Fruit fly (Drosophila melanogaster) whole organism, embryonic: Measurements from ENCODE around the gene CG42727.

ENCODE experiments used
- BEAF-32 ChIP-seq: fragments of 200-800 bp; sonication (Bioruptor generic); optimal IDR thresholded peaks from 3 replicates; lab custom pipeline; 2017; ENCODE audit warnings: missing biosample characterization, missing genetic modification characterization, mild to moderate bottlenecking, moderate library complexity, missing genetic modification reagents
- Blimp-1 ChIP-seq: fragments of 200-800 bp; sonication (Bioruptor generic); optimal IDR thresholded peaks from 3 replicates; lab custom pipeline; 2018; ENCODE audit warnings: missing biosample characterization, missing genetic modification characterization, mild to moderate bottlenecking, moderate library complexity, missing genetic modification reagents
- Bteb2 ChIP-seq: fragments of 200-800 bp; sonication (Bioruptor generic); optimal IDR thresholded peaks from 2 replicates; lab custom pipeline; 2016; ENCODE audit warnings: missing biosample characterization, missing genetic modification characterization
- CG10274 ChIP-seq: fragments of 200-800 bp; sonication (Bioruptor generic); optimal IDR thresholded peaks from 3 replicates; lab custom pipeline; 2017; ENCODE audit warnings: missing biosample characterization, mild to moderate bottlenecking, missing genetic modification characterization
- CG10462 ChIP-seq: fragments of 200-800 bp; sonication (Bioruptor generic); optimal IDR thresholded peaks from 2 replicates; lab custom pipeline; 2016; ENCODE audit warnings: missing biosample characterization, missing genetic modification characterization
- CG11093 ChIP-seq: fragments of 200-800 bp; sonication (Bioruptor generic); IDR thresholded peaks from 3 replicates; pipeline ENCODE4 v1.3.6; 2022; ENCODE audit warnings: missing biosample characterization, missing genetic modification characterization
- CG12769 ChIP-seq: fragments of 200-800 bp; sonication (Bioruptor generic); optimal IDR thresholded peaks from 2 replicates; lab custom pipeline; 2019; ENCODE audit warnings: missing biosample characterization, mild to moderate bottlenecking, missing genetic modification characterization, moderate library complexity
- CG13424 ChIP-seq: fragments of 200-800 bp; sonication (Bioruptor generic); optimal IDR thresholded peaks from 2 replicates; lab custom pipeline; 2019; ENCODE audit warnings: missing biosample characterization, mild to moderate bottlenecking, missing genetic modification characterization, moderate library complexity
- CG13775 ChIP-seq: fragments of 200-800 bp; sonication (Bioruptor generic); optimal IDR thresholded peaks from 3 replicates; lab custom pipeline; 2017; ENCODE audit warnings: missing biosample characterization, mild to moderate bottlenecking, missing genetic modification characterization
- CG14050 ChIP-seq: fragments of 200-800 bp; sonication (Bioruptor generic); IDR thresholded peaks from 3 replicates; pipeline ENCODE4 v1.3.6; 2022; ENCODE audit warnings: missing biosample characterization, missing genetic modification characterization
- CG1647 ChIP-seq: fragments of 200-800 bp; sonication (Bioruptor generic); optimal IDR thresholded peaks from 3 replicates; lab custom pipeline; 2016; ENCODE audit warnings: missing biosample characterization, missing genetic modification characterization
- CG17912 ChIP-seq: fragments of 200-800 bp; sonication (Bioruptor generic); optimal IDR thresholded peaks from 2 replicates; lab custom pipeline; 2018; ENCODE audit warnings: missing biosample characterization, mild to moderate bottlenecking, missing genetic modification characterization
- CG2202 ChIP-seq: fragments of 200-800 bp; sonication (Bioruptor generic); optimal IDR thresholded peaks from 2 replicates; lab custom pipeline; 2018; ENCODE audit warnings: missing biosample characterization, mild to moderate bottlenecking, missing genetic modification characterization
- CG34224 ChIP-seq: fragments of 200-800 bp; sonication (Bioruptor generic); IDR thresholded peaks from 3 replicates; pipeline ENCODE4 v1.3.6; 2022; ENCODE audit warnings: missing biosample characterization, missing genetic modification characterization; ENCODE audit not compliant: partially characterized antibody
- CG3726 ChIP-seq: fragments of 200-800 bp; sonication (Bioruptor generic); IDR thresholded peaks from 3 replicates; pipeline ENCODE4, ENCODE4 v1.3.6; 2022; ENCODE audit warnings: missing biosample characterization, missing genetic modification characterization
- CG6683 ChIP-seq: fragments of 200-800 bp; sonication (Bioruptor generic); optimal IDR thresholded peaks from 2 replicates; lab custom pipeline; 2017; ENCODE audit warnings: missing biosample characterization, mild to moderate bottlenecking, missing genetic modification characterization, missing genetic modification reagents
- CG6813 ChIP-seq: fragments of 200-800 bp; sonication (Bioruptor generic); optimal IDR thresholded peaks from 2 replicates; lab custom pipeline; 2017; ENCODE audit warnings: missing biosample characterization, missing genetic modification characterization, mild to moderate bottlenecking, moderate library complexity, missing genetic modification reagents
- CG8290 ChIP-seq, 3 experiments: fragments of 200-800 bp; sonication (Bioruptor generic); optimal IDR thresholded peaks; 2 replicates each; lab custom pipeline; 2016 to 2019; ENCODE audit warnings: missing biosample characterization in 3 of 3, missing genetic modification characterization in 3 of 3, mild to moderate bottlenecking in 2 of 3, moderate library complexity in 1 of 3
- CG9215 ChIP-seq: fragments of 200-800 bp; sonication (Bioruptor generic); IDR thresholded peaks from 2 replicates; pipeline ENCODE4 v1.3.6; 2022; ENCODE audit warnings: missing biosample characterization, missing genetic modification characterization
- CG9876 ChIP-seq: fragments of 200-800 bp; sonication (Bioruptor generic); optimal IDR thresholded peaks from 2 replicates; lab custom pipeline; 2016; ENCODE audit warnings: missing biosample characterization, missing genetic modification characterization
- Chrac-16 ChIP-seq: fragments of 200-800 bp; sonication (Bioruptor generic); optimal IDR thresholded peaks from 3 replicates; lab custom pipeline; 2016; ENCODE audit warnings: missing biosample characterization, missing genetic modification characterization
- CrebB ChIP-seq: fragments of 200-800 bp; sonication (Bioruptor generic); optimal IDR thresholded peaks from 3 replicates; lab custom pipeline; 2018; ENCODE audit warnings: missing biosample characterization, mild to moderate bottlenecking, missing genetic modification characterization
- Deaf1 ChIP-seq: fragments of 200-800 bp; optimal IDR thresholded peaks from 3 replicates; lab custom pipeline; 2019; ENCODE audit warnings: missing biosample characterization, mild to moderate bottlenecking, missing genetic modification characterization, moderate library complexity
- Eip74EF ChIP-seq, 2 experiments: fragments of 200-800 bp in 1 of 2; fragments of >200 bp in 1 of 2; sonication (Bioruptor generic) in 1 of 2; optimal IDR thresholded peaks; 2 replicates each; lab custom pipeline; 2017 to 2019; ENCODE audit warnings: missing biosample characterization in 2 of 2, missing genetic modification characterization in 2 of 2, mild to moderate bottlenecking in 1 of 2, moderate library complexity in 1 of 2
- Gug ChIP-seq: fragments of 200-800 bp; sonication (Bioruptor generic); IDR thresholded peaks from 4 replicates; pipeline ENCODE4 v1.3.6; 2022; ENCODE audit warnings: missing biosample characterization, missing genetic modification characterization
- HLH3B ChIP-seq: fragments of 200-800 bp; sonication (Bioruptor generic); IDR thresholded peaks from 2 replicates; pipeline ENCODE4 v1.3.6; 2022; ENCODE audit warnings: missing biosample characterization, missing genetic modification characterization
- HLH4C ChIP-seq: fragments of 200-800 bp; sonication (Bioruptor generic); IDR thresholded peaks from 3 replicates; pipeline ENCODE4 v1.3.6; 2022; ENCODE audit warnings: missing biosample characterization, missing genetic modification characterization; ENCODE audit not compliant: partially characterized antibody
- Hr39 ChIP-seq: fragments of >200 bp; optimal IDR thresholded peaks from 2 replicates; lab custom pipeline; 2017
- Hsf ChIP-seq: fragments of 200-800 bp; sonication (Bioruptor generic); optimal IDR thresholded peaks from 3 replicates; lab custom pipeline; 2016; ENCODE audit warnings: missing biosample characterization, missing genetic modification characterization
- NFAT ChIP-seq: fragments of 200-800 bp; sonication (Bioruptor generic); IDR thresholded peaks from 2 replicates; pipeline ENCODE4 v1.3.6; 2022; ENCODE audit warnings: missing biosample characterization, missing genetic modification characterization
- Neu2 ChIP-seq: fragments of 200-800 bp; sonication (Bioruptor generic); optimal IDR thresholded peaks from 3 replicates; lab custom pipeline; 2016; ENCODE audit warnings: missing biosample characterization, missing genetic modification characterization, borderline replicate concordance
- chinmo ChIP-seq: fragments of 200-800 bp; sonication (Bioruptor generic); IDR thresholded peaks from 4 replicates; pipeline ENCODE4 v1.3.6; 2022; ENCODE audit warnings: missing biosample characterization, missing genetic modification characterization; ENCODE audit not compliant: partially characterized antibody
- danr ChIP-seq: fragments of 200-800 bp; sonication (Bioruptor generic); IDR thresholded peaks from 2 replicates; pipeline ENCODE4 v1.3.6; 2022; ENCODE audit warnings: missing biosample characterization, missing genetic modification characterization
- dimm ChIP-seq: fragments of 200-800 bp; sonication (Bioruptor generic); IDR thresholded peaks from 2 replicates; pipeline ENCODE4 v1.3.6; 2022; ENCODE audit warnings: missing biosample characterization, missing genetic modification characterization
- eve ChIP-seq, 2 experiments: fragments of >200 bp; optimal IDR thresholded peaks; 2 replicates each; lab custom pipeline; 2017; ENCODE audit warnings: missing biosample characterization in 2 of 2, missing genetic modification characterization in 2 of 2
- fru ChIP-seq: fragments of >200 bp; optimal IDR thresholded peaks from 2 replicates; lab custom pipeline; 2017
- grn ChIP-seq: fragments of 200-800 bp; sonication (Bioruptor generic); optimal IDR thresholded peaks from 3 replicates; lab custom pipeline; 2017; ENCODE audit warnings: missing biosample characterization, missing genetic modification characterization
- lmd ChIP-seq: fragments of 200-800 bp; sonication (Bioruptor generic); IDR thresholded peaks from 2 replicates; pipeline ENCODE4 v1.3.6; 2022; ENCODE audit warnings: missing biosample characterization, missing genetic modification characterization
- lov ChIP-seq, 2 experiments: fragments of 200-800 bp in 1 of 2; fragments of >200 bp in 1 of 2; sonication (Bioruptor generic) in 1 of 2; IDR thresholded peaks in 1 of 2; optimal IDR thresholded peaks in 1 of 2; 2 replicates in 1 of 2; 3 replicates in 1 of 2; pipeline versions ENCODE4 v1.3.6 to Lab custom; 2017 to 2022; ENCODE audit warnings: missing biosample characterization in 1 of 2, missing genetic modification characterization in 1 of 2
- pan ChIP-seq, 4 experiments: fragments of >200 bp in 3 of 4; fragments of 200-800 bp in 1 of 4; sonication (Bioruptor generic) in 1 of 4; optimal IDR thresholded peaks in 3 of 4; IDR thresholded peaks in 1 of 4; 2 replicates each; pipeline versions ENCODE4 v1.3.6 to Lab custom; 2017 to 2022; ENCODE audit warnings: missing biosample characterization in 2 of 4, missing genetic modification characterization in 2 of 4, mixed read lengths in 1 of 4
- peb ChIP-seq: fragments of 200-800 bp; sonication (Bioruptor generic); IDR thresholded peaks from 2 replicates; pipeline ENCODE4 v1.3.6; 2022; ENCODE audit warnings: missing biosample characterization, missing genetic modification characterization
- pzg ChIP-seq: fragments of 200-800 bp; sonication (Bioruptor generic); optimal IDR thresholded peaks from 3 replicates; lab custom pipeline; 2018; ENCODE audit warnings: missing biosample characterization, mild to moderate bottlenecking, missing genetic modification characterization, moderate library complexity
- rib ChIP-seq: fragments of 200-800 bp; sonication (Bioruptor generic); IDR thresholded peaks from 2 replicates; pipeline ENCODE4 v1.3.6; 2022; ENCODE audit warnings: missing biosample characterization, missing genetic modification characterization
- salm ChIP-seq: fragments of 200-800 bp; sonication (Bioruptor generic); optimal IDR thresholded peaks from 2 replicates; lab custom pipeline; 2018; ENCODE audit warnings: missing biosample characterization, mild to moderate bottlenecking, missing genetic modification characterization
- scrt ChIP-seq: fragments of 200-800 bp; sonication (Bioruptor generic); optimal IDR thresholded peaks from 2 replicates; lab custom pipeline; 2018; ENCODE audit warnings: missing biosample characterization, mild to moderate bottlenecking, missing genetic modification characterization, moderate library complexity
- slp2 ChIP-seq: fragments of 200-800 bp; sonication (Bioruptor generic); optimal IDR thresholded peaks from 2 replicates; lab custom pipeline; 2016; ENCODE audit warnings: missing biosample characterization, missing genetic modification characterization
- so ChIP-seq: fragments of 200-800 bp; sonication (Bioruptor generic); IDR thresholded peaks from 3 replicates; pipeline ENCODE4 v1.3.6; 2022; ENCODE audit warnings: missing biosample characterization, missing genetic modification characterization
- vvl ChIP-seq: fragments of 200-800 bp; sonication (Bioruptor generic); IDR thresholded peaks from 2 replicates; pipeline ENCODE4 v1.3.6; 2022; ENCODE audit warnings: missing biosample characterization, missing genetic modification characterization
- yki ChIP-seq: fragments of >200 bp; optimal IDR thresholded peaks from 3 replicates; lab custom pipeline; 2018
- zen ChIP-seq: fragments of 200-800 bp; sonication (Bioruptor generic); optimal IDR thresholded peaks from 3 replicates; lab custom pipeline; 2018; ENCODE audit warnings: missing biosample characterization, mild to moderate bottlenecking, missing genetic modification characterization, moderate library complexity

Gene CG42727

dm6 chr3R:15371833-15372232 lies 24.0 kb downstream of the CG42727 start, which contains the start of the genes Ccm3 and CG6136 (continued):
- TF ChIP-seq pan (optimal IDR thresholded peaks at IDR 0.05; lab: Kevin White, UChicago) (no peak), pan (GFP tag; optimal IDR thresholded peaks at IDR 0.05 in 1 of 2, IDR thresholded peaks at IDR 0.05 in 1 of 2) (no peak), zen (tag; lab: Kevin White, UChicago) (no peak), lmd (GFP tag; lab: Robert Waterston, UW) (peak; percentile 16; the same call in 1 of the 2 replicates), yki (lab: Kevin White, UChicago) (no peak), Gug (GFP tag; lab: Robert Waterston, UW) (no peak), CG17912 (GFP tag; lab: Kevin White, UChicago) (no peak), CG11093 (no peak), CrebB (tag; lab: Kevin White, UChicago) (peak; percentile 21), eve (GFP tag; optimal IDR thresholded peaks at IDR 0.05; lab: Kevin White, UChicago) (no peak), rib (no peak), HLH4C (GFP tag; lab: Robert Waterston, UW) (peak; percentile 91), vvl (GFP tag; lab: Robert Waterston, UW) (peak; percentile 91), CG9215 (GFP tag; lab: Robert Waterston, UW) (no peak), Deaf1 (peak; percentile 50), NFAT (GFP tag; lab: Robert Waterston, UW) (peak; percentile 61; the same call in 1 of the 2 replicates), CG14050 (GFP tag; lab: Robert Waterston, UW) (no peak), pzg (GFP tag; lab: Kevin White, UChicago) (peak; percentile 86), CG6813 (GFP tag; lab: Kevin White, UChicago) (no peak), salm (tag; lab: Kevin White, UChicago) (no peak), CG1647 (GFP tag; lab: Kevin White, UChicago) (no peak), CG8290 (GFP tag; optimal IDR thresholded peaks at IDR 0.05; lab: Kevin White, UChicago) (no peak), CG8290 (tag; optimal IDR thresholded peaks at IDR 0.05; lab: Kevin White, UChicago) (peak in 1 of 2 experiments; percentile 69), Hsf (peak; percentile 35), fru (lab: Kevin White, UChicago) (no peak), peb (GFP tag; lab: Robert Waterston, UW) (no peak), CG6683 (peak; percentile 26), CG34224 (GFP tag; lab: Robert Waterston, UW) (peak; percentile 92), CG13775 (GFP tag; lab: Kevin White, UChicago) (no peak), scrt (GFP tag; lab: Kevin White, UChicago) (no peak), CG9876 (no peak), slp2 (GFP tag; lab: Kevin White, UChicago) (no peak), Bteb2 (peak; percentile 42), Hr39 (lab: Kevin White, UChicago) (peak; percentile 64), Chrac-16 (GFP tag; lab: Kevin White, UChicago) (no peak), Eip74EF (GFP tag; optimal IDR thresholded peaks at IDR 0.05; lab: Kevin White, UChicago) (no peak), Neu2 (GFP tag; lab: Kevin White, UChicago) (peak; percentile 23), CG10274 (GFP tag; lab: Kevin White, UChicago) (no peak), CG12769 (tag; lab: Kevin White, UChicago) (no peak), dimm (GFP tag; lab: Robert Waterston, UW) (no peak), Blimp-1 (no peak), grn (no peak), danr (GFP tag; lab: Robert Waterston, UW) (no peak), BEAF-32 (GFP tag; lab: Kevin White, UChicago) (peak; percentile 89), lov (optimal IDR thresholded peaks at IDR 0.05; lab: Kevin White, UChicago) (no peak), lov (GFP tag; IDR thresholded peaks at IDR 0.05; lab: Robert Waterston, UW) (0 out of 3 replicates have a peak, but pooled peaks have one; percentile 41), HLH3B (GFP tag; lab: Robert Waterston, UW) (0 out of 2 replicates have a peak, but pooled peaks have one; percentile 26), CG2202 (tag; lab: Kevin White, UChicago) (no peak), CG10462 (no peak), CG3726 (GFP tag; lab: Robert Waterston, UW) (no peak), so (GFP tag; lab: Robert Waterston, UW) (no peak), chinmo (GFP tag; lab: Robert Waterston, UW) (peak; percentile 88; the same call in 3 of the 4 replicates), CG13424 (peak; percentile 3)
